Fruit fly (Drosophila melanogaster): Measurements from ENCODE around the gene CG7631.

DNA sequence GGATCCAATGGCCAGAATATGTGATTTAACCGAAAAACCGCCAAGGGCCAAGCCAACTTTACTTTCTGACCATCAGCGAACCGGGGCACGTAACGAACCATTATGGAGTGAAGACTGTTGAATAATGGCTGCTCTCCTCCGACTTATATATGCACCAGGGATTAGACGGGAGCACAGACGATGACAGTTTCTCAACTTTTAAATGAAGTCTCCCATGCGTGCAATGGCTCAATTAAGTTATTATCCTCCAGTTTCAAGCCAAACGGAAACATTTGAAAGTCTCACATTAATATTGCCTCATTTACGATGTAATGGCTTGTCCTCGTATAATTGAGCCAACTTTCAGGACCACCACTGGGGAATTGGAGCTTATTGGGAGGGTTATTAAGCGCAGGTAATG, 5.0 kb upstream of the CG7631 start, which contains the start of gene Or35a:
- TF ChIP-seq insv (optimal IDR thresholded peaks at IDR 0.05) (no peak), ttk (optimal IDR thresholded peaks at IDR 0.05) (no peak), h (optimal IDR thresholded peaks at IDR 0.05) (no peak), Sin3A (optimal IDR thresholded peaks at IDR 0.05) (no peak), psq (optimal IDR thresholded peaks at IDR 0.05) (no peak)

Measured in Kc167 (cell line).